Worm (Caenorhabditis elegans) whole organism, mixed stage, embryonic: Measurements from ENCODE around the gene F53G2.13.

Source experiments
- M03D4.4 ChIP-seq: sonication (generic microtip); optimal IDR thresholded peaks from 2 replicates; lab custom pipeline; 2017; ENCODE audit warnings: mild to moderate bottlenecking, missing genetic modification characterization, missing compliant biosample characterization
- bed-3 ChIP-seq: fragments of 200-800 bp; sonication (Bioruptor generic); optimal IDR thresholded peaks from 3 replicates; lab custom pipeline; 2018; ENCODE audit warnings: mild to moderate bottlenecking, missing genetic modification characterization, moderate library complexity, missing compliant biosample characterization
- ceh-39 ChIP-seq: fragments of 150-350 bp; optimal IDR thresholded peaks from 2 replicates; lab custom pipeline; 2014; ENCODE audit warnings: missing biosample characterization, missing genetic modification characterization
- ceh-43 ChIP-seq: fragments of 200-800 bp; sonication (Bioruptor generic); optimal IDR thresholded peaks from 2 replicates; lab custom pipeline; 2018; ENCODE audit warnings: mild to moderate bottlenecking, missing genetic modification characterization, moderate library complexity, missing compliant biosample characterization
- ceh-83 ChIP-seq: fragments of 200-800 bp; sonication (Bioruptor generic); optimal IDR thresholded peaks from 2 replicates; lab custom pipeline; 2018; ENCODE audit warnings: mild to moderate bottlenecking, missing genetic modification characterization, missing compliant biosample characterization
- ces-1 ChIP-seq: fragments of 150-350 bp; optimal IDR thresholded peaks from 2 replicates; lab custom pipeline; 2014; ENCODE audit warnings: missing biosample characterization, missing genetic modification reagents, missing genetic modification characterization
- drap-1 ChIP-seq: fragments of 200-800 bp; sonication (Bioruptor generic); optimal IDR thresholded peaks from 3 replicates; lab custom pipeline; 2018; ENCODE audit warnings: mild to moderate bottlenecking, missing genetic modification characterization, missing compliant biosample characterization
- elt-3 ChIP-seq: fragments of 150-350 bp; optimal IDR thresholded peaks from 2 replicates; lab custom pipeline; 2014; ENCODE audit warnings: missing biosample characterization, missing genetic modification characterization
- flh-1 ChIP-seq: fragments of 200-800 bp; sonication (Bioruptor generic); optimal IDR thresholded peaks from 2 replicates; lab custom pipeline; 2018; ENCODE audit warnings: mild to moderate bottlenecking, missing genetic modification characterization, moderate library complexity, missing compliant biosample characterization
- hlh-1 ChIP-seq: fragments of 150-350 bp; optimal IDR thresholded peaks from 2 replicates; lab custom pipeline; 2014; ENCODE audit warnings: missing biosample characterization, missing genetic modification reagents, missing genetic modification characterization
- lin-13 ChIP-seq: fragments of 150-350 bp; optimal IDR thresholded peaks from 2 replicates; lab custom pipeline; 2014; ENCODE audit warnings: missing biosample characterization, missing genetic modification characterization
- lin-32 ChIP-seq: fragments of 200-800 bp; sonication (Bioruptor generic); optimal IDR thresholded peaks from 2 replicates; lab custom pipeline; 2018; ENCODE audit warnings: mild to moderate bottlenecking, missing genetic modification characterization, missing compliant biosample characterization
- lsy-2 ChIP-seq: fragments of 150-350 bp; optimal IDR thresholded peaks from 2 replicates; lab custom pipeline; 2014; ENCODE audit warnings: missing biosample characterization, missing genetic modification characterization
- mab-5 ChIP-seq: fragments of 150-350 bp; optimal IDR thresholded peaks from 2 replicates; lab custom pipeline; 2014; ENCODE audit warnings: missing biosample characterization, missing genetic modification characterization
- mep-1 ChIP-seq: fragments of 150-350 bp; optimal IDR thresholded peaks from 2 replicates; lab custom pipeline; 2017; ENCODE audit warnings: missing biosample characterization, missing genetic modification reagents, missing genetic modification characterization, inconsistent platforms
- mls-2 ChIP-seq: sonication (generic microtip); optimal IDR thresholded peaks from 2 replicates; lab custom pipeline; 2016; ENCODE audit warnings: mild to moderate bottlenecking, missing genetic modification characterization, moderate library complexity, missing compliant biosample characterization
- nhr-2 ChIP-seq: fragments of 150-350 bp; optimal IDR thresholded peaks from 2 replicates; lab custom pipeline; 2014; ENCODE audit warnings: missing biosample characterization, missing genetic modification characterization
- nhr-237 ChIP-seq: fragments of 150-350 bp; optimal IDR thresholded peaks from 2 replicates; lab custom pipeline; 2014; ENCODE audit warnings: missing biosample characterization, missing genetic modification characterization
- nhr-28 ChIP-seq: fragments of 150-350 bp; optimal IDR thresholded peaks from 2 replicates; lab custom pipeline; 2014; ENCODE audit warnings: missing biosample characterization, missing genetic modification characterization
- nhr-76 ChIP-seq: sonication (generic microtip); optimal IDR thresholded peaks from 2 replicates; lab custom pipeline; 2017; ENCODE audit warnings: missing biosample characterization, missing genetic modification characterization
- pha-4 ChIP-seq: fragments of 150-350 bp; optimal IDR thresholded peaks from 2 replicates; lab custom pipeline; 2018; ENCODE audit warnings: missing biosample characterization, missing genetic modification reagents, missing genetic modification characterization
- sem-2 ChIP-seq: fragments of 200-800 bp; sonication (Bioruptor generic); optimal IDR thresholded peaks from 2 replicates; lab custom pipeline; 2018; ENCODE audit warnings: mild to moderate bottlenecking, missing genetic modification characterization, missing compliant biosample characterization
- snpc-4 ChIP-seq: fragments of 150-350 bp; optimal IDR thresholded peaks from 2 replicates; lab custom pipeline; 2014; ENCODE audit warnings: missing biosample characterization, missing genetic modification characterization
- sptf-1 ChIP-seq: sonication (generic microtip); optimal IDR thresholded peaks from 2 replicates; lab custom pipeline; 2017; ENCODE audit warnings: mild to moderate bottlenecking, missing genetic modification characterization, moderate library complexity, missing compliant biosample characterization
- tbx-8 ChIP-seq: fragments of 200-800 bp; sonication (Bioruptor generic); optimal IDR thresholded peaks from 2 replicates; lab custom pipeline; 2018; ENCODE audit warnings: mild to moderate bottlenecking, missing genetic modification characterization, moderate library complexity, missing compliant biosample characterization
- unc-120 ChIP-seq: sonication (generic microtip); optimal IDR thresholded peaks from 2 replicates; lab custom pipeline; 2017; ENCODE audit warnings: missing genetic modification characterization, missing compliant biosample characterization; ENCODE audit not compliant: poor library complexity, severe bottlenecking
- unc-39 ChIP-seq: fragments of 150-350 bp; optimal IDR thresholded peaks from 2 replicates; lab custom pipeline; 2014; ENCODE audit warnings: missing biosample characterization, missing genetic modification characterization
- unc-62 ChIP-seq: fragments of 150-350 bp; optimal IDR thresholded peaks from 2 replicates; lab custom pipeline; 2014; ENCODE audit warnings: missing biosample characterization, missing genetic modification reagents, missing genetic modification characterization
- ztf-11 ChIP-seq: fragments of 150-350 bp; optimal IDR thresholded peaks from 2 replicates; lab custom pipeline; 2014; ENCODE audit warnings: missing biosample characterization, missing genetic modification characterization

F53G2.13 gene

DNA sequence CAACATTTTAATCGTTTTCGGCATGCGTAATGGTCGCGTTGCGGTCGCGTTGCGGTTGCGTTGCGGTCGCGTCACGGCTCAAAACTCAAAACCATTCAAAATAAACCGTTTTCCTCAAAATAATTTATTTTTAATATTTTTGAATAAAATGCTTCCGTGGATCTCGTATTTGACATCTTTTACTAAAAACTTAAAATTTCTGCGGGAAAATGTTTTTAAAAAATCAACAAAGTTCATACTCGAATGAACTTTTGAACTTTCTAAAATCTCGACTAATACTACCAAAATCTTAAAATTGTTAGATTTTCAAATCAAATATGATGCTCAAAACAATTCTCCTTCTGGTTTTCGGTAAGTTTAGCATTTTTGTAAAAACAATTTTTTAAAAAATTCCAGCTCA is 2.0 kb upstream of the F53G2.13 start, which contains the start of gene F53G2.2:
Gene F53G2.2 (plus strand): TSS at position 301 of the 400 bp plus-strand sequence.
- TF ChIP-seq snpc-4 (no peak), lin-13 (tag; lab: Kevin White, UChicago) (no peak), mab-5 (tag; lab: Kevin White, UChicago) (no peak), hlh-1 (tag; lab: Kevin White, UChicago) (no peak), bed-3 (no peak), nhr-237 (tag; lab: Kevin White, UChicago) (no peak), ceh-39 (tag; lab: Kevin White, UChicago) (no peak), drap-1 (no peak), nhr-28 (tag; lab: Kevin White, UChicago) (no peak), elt-3 (tag; lab: Kevin White, UChicago) (no peak), ceh-43 (GFP tag; lab: Kevin White, UChicago) (no peak), mep-1 (tag; lab: Kevin White, UChicago) (no peak), nhr-76 (tag; lab: Kevin White, UChicago) (no peak), flh-1 (GFP tag; lab: Kevin White, UChicago) (no peak), mls-2 (tag; lab: Kevin White, UChicago) (no peak), M03D4.4 (tag; lab: Kevin White, UChicago) (no peak), ces-1 (GFP tag; lab: Kevin White, UChicago) (no peak), ceh-83 (GFP tag; lab: Kevin White, UChicago) (no peak), nhr-2 (tag; lab: Kevin White, UChicago) (no peak), tbx-8 (GFP tag; lab: Kevin White, UChicago) (no peak)

- TF ChIP-seq unc-39 (no peak), hlh-1 (tag; lab: Kevin White, UChicago) (peak; percentile 64)
Measured at ce11 chrII:2488386-2488785, 4.8 kb downstream of the F53G2.13 start, which contains the start of gene F53G2.1. TSS of gene F53G2.1 (plus strand) at chrII:2488686.

ce11 chrII:2503703-2504430 is 20.3 kb downstream of the F53G2.13 start:
- TF ChIP-seq lsy-2 (tag; lab: Kevin White, UChicago): peak; percentile 44
- TF ChIP-seq tbx-8 (GFP tag; lab: Kevin White, UChicago): no peak

DNA sequence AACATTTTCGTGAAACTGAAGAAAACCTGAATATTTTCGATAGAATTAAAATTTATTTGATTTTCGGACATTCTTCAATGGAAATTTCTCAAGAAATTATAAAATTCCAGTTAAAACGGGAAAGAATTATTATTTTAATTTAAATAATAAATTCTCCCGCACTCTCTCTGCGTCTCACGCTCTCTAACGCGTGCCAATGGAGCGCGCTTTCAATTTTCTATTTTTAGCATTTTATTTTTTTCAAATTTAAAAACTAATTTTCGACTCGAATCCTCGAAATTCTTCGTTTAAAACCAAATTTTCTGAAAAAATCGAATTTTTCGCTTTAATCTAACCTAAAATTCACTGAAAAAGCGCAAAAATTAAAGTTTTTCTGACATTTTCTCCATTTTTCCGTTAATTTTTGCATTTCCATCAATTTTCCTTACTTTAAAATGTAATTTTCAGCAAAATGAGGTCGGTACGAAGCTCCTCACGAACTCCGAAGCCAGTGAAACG is 20.9 kb downstream of the F53G2.13 start, which contains the start of gene gbas-1:
Gene gbas-1 (plus strand): TSS at position 448 of the 498 bp plus-strand sequence.
- no peak for TF ChIP-seq unc-62 (GFP tag; lab: Kevin White, UChicago)
- peak; percentile 2 for TF ChIP-seq nhr-237 (tag; lab: Kevin White, UChicago)
- TF ChIP-seq ces-1 (GFP tag; lab: Kevin White, UChicago): peak; percentile 34
- peak; percentile 99 for TF ChIP-seq unc-120

DNA sequence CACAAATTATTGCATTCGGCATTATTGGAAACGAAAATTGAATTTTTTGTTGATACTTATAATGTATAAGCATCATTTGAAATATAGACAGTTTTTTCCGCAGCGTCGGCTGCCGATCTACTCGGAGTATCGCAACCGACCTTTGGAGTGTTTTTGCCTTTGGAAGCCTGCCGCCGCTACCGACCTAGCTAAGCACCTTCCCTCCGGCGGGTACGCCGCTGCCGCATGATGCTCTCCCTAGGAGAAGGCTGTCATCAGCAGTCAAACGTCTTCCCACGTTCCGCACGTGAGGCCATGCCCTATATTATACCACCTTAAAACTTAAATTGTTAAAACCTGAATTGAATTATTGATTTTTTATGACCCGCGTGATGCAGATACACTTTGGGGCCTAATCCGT is 34.9 kb downstream of the F53G2.13 start:
- TF ChIP-seq lsy-2 (tag; lab: Kevin White, UChicago): no peak
- TF ChIP-seq hlh-1 (tag; lab: Kevin White, UChicago): no peak
- no peak for TF ChIP-seq drap-1
- TF ChIP-seq nhr-2 (tag; lab: Kevin White, UChicago): no peak
- no peak for TF ChIP-seq lin-32 (GFP tag; lab: Kevin White, UChicago)
- TF ChIP-seq lin-13 (tag; lab: Kevin White, UChicago): no peak
- TF ChIP-seq ces-1 (GFP tag; lab: Kevin White, UChicago): no peak
- TF ChIP-seq ztf-11 (tag; lab: Kevin White, UChicago): no peak
- no peak for TF ChIP-seq flh-1 (GFP tag; lab: Kevin White, UChicago)
- no peak for TF ChIP-seq tbx-8 (GFP tag; lab: Kevin White, UChicago)
- no peak for TF ChIP-seq pha-4 (tag; lab: Kevin White, UChicago)
- TF ChIP-seq sptf-1: no peak
- no peak for TF ChIP-seq mep-1 (tag; lab: Kevin White, UChicago)
- no peak for TF ChIP-seq nhr-237 (tag; lab: Kevin White, UChicago)
- no peak for TF ChIP-seq elt-3 (tag; lab: Kevin White, UChicago)
- no peak for TF ChIP-seq sem-2
- TF ChIP-seq, all 35 proteins: peak for 0
